Worm (Caenorhabditis elegans) whole organism, L4 larva: ENCODE measurements around the gene R02C2.1.
A peak's percentile ranks its signal among the peaks of the same experiment; 100 is the strongest.

Source experiments
- D1046.2 ChIP-seq: fragments of 200-800 bp; sonication (Bioruptor generic); IDR thresholded peaks from 2 replicates; pipeline ENCODE4 v1.3.6; 2022; ENCODE audit warnings: missing genetic modification characterization, missing compliant biosample characterization
- F26F4.8 ChIP-seq: fragments of 200-800 bp; sonication (Bioruptor generic); conservative IDR thresholded peaks from 2 replicates; pipeline ENCODE4 v1.3.6; 2022; ENCODE audit warnings: missing genetic modification characterization, missing compliant biosample characterization
- F37D6.2 ChIP-seq: sonication (generic microtip); optimal IDR thresholded peaks from 2 replicates; lab custom pipeline; 2016; ENCODE audit warnings: mild to moderate bottlenecking, missing genetic modification characterization, missing compliant biosample characterization
- ZK546.5 ChIP-seq, 2 experiments: sonication (generic microtip); optimal IDR thresholded peaks; 2 replicates each; lab custom pipeline; 2017; ENCODE audit warnings: missing biosample characterization in 2 of 2, missing genetic modification characterization in 2 of 2
- aha-1 ChIP-seq: fragments of 150-350 bp; peaks from one replicate; lab custom pipeline; 2014; ENCODE audit warnings: missing biosample characterization, missing genetic modification characterization
- ceh-32 ChIP-seq: sonication (generic microtip); optimal IDR thresholded peaks from 2 replicates; lab custom pipeline; 2016; ENCODE audit warnings: mild to moderate bottlenecking, missing genetic modification characterization, missing compliant biosample characterization; ENCODE audit not compliant: poor library complexity
- ceh-82 ChIP-seq: sonication (generic microtip); optimal IDR thresholded peaks from 2 replicates; lab custom pipeline; 2017; ENCODE audit warnings: missing biosample characterization, missing genetic modification characterization
- ces-1 ChIP-seq: fragments of 150-350 bp; sonication (generic microtip); optimal IDR thresholded peaks from 4 replicates; lab custom pipeline; 2014; ENCODE audit warnings: missing biosample characterization, missing genetic modification reagents, missing genetic modification characterization
- cey-2 ChIP-seq: sonication (generic microtip); optimal IDR thresholded peaks from 3 replicates; lab custom pipeline; 2017; ENCODE audit warnings: missing genetic modification characterization, mild to moderate bottlenecking, missing compliant biosample characterization, antibody characterized with exemption, borderline replicate concordance; ENCODE audit not compliant: insufficient read depth
- daf-16 ChIP-seq, 3 experiments: sonication (generic microtip); optimal IDR thresholded peaks; 2 replicates each; lab custom pipeline; 2016 to 2017; ENCODE audit warnings: missing genetic modification characterization in 3 of 3, missing genetic modification reagents in 3 of 3, mild to moderate bottlenecking in 2 of 3, missing compliant biosample characterization in 2 of 3, missing biosample characterization in 1 of 3, moderate library complexity in 1 of 3
- daf-19 ChIP-seq: fragments of 200-800 bp; sonication (Bioruptor generic); conservative IDR thresholded peaks from 2 replicates; pipeline ENCODE4 v1.3.6; 2022; ENCODE audit warnings: missing genetic modification characterization, missing compliant biosample characterization
- daf-8 ChIP-seq: fragments of 200-800 bp; sonication (Bioruptor generic); IDR thresholded peaks from 2 replicates; pipeline ENCODE4 v1.3.6; 2022; ENCODE audit warnings: missing genetic modification characterization, missing compliant biosample characterization
- duxl-1 ChIP-seq: sonication (generic microtip); optimal IDR thresholded peaks from 2 replicates; lab custom pipeline; 2016; ENCODE audit warnings: mild to moderate bottlenecking, missing genetic modification characterization, moderate library complexity, missing compliant biosample characterization; ENCODE audit not compliant: poor library complexity
- dve-1 ChIP-seq: sonication (generic microtip); optimal IDR thresholded peaks from 2 replicates; lab custom pipeline; 2017; ENCODE audit warnings: antibody characterized with exemption, mild to moderate bottlenecking, missing genetic modification characterization, missing compliant biosample characterization; ENCODE audit not compliant: insufficient read depth
- fkh-10 ChIP-seq: fragments of 150-350 bp; optimal IDR thresholded peaks from 2 replicates; lab custom pipeline; 2014; ENCODE audit warnings: missing biosample characterization, missing genetic modification reagents, missing genetic modification characterization
- lin-29 ChIP-seq: fragments of 200-800 bp; sonication (Bioruptor generic); IDR thresholded peaks from 2 replicates; pipeline ENCODE4 v1.3.6; 2022; ENCODE audit warnings: missing genetic modification reagents, missing genetic modification characterization, missing compliant biosample characterization
- lir-3 ChIP-seq: sonication (generic microtip); optimal IDR thresholded peaks from 2 replicates; lab custom pipeline; 2016; ENCODE audit warnings: mild to moderate bottlenecking, missing genetic modification characterization, missing compliant biosample characterization
- nhr-28 ChIP-seq: fragments of 150-350 bp; optimal IDR thresholded peaks from 2 replicates; lab custom pipeline; 2014; ENCODE audit warnings: missing biosample characterization, missing genetic modification characterization
- nhr-76 ChIP-seq: fragments of 150-350 bp; optimal IDR thresholded peaks from 2 replicates; lab custom pipeline; 2014; ENCODE audit warnings: missing biosample characterization, missing genetic modification characterization
- nhr-77 ChIP-seq: fragments of 150-350 bp; optimal IDR thresholded peaks from 2 replicates; lab custom pipeline; 2014; ENCODE audit warnings: missing biosample characterization, missing genetic modification characterization
- pha-4 ChIP-seq, 2 experiments: fragments of 150-350 bp in 1 of 2; fragments of 200-800 bp in 1 of 2; sonication (Bioruptor generic) in 1 of 2; IDR thresholded peaks in 1 of 2; optimal IDR thresholded peaks in 1 of 2; 2 replicates each; pipeline versions ENCODE4 v1.3.6 to Lab custom; 2014 to 2022; ENCODE audit warnings: missing genetic modification characterization in 2 of 2, missing genetic modification reagents in 2 of 2, missing biosample characterization in 1 of 2, missing compliant biosample characterization in 1 of 2
- php-3 ChIP-seq: fragments of 200-800 bp; sonication (Bioruptor generic); IDR thresholded peaks from 2 replicates; pipeline ENCODE4 v1.3.6; 2022; ENCODE audit warnings: missing genetic modification reagents, missing genetic modification characterization, missing compliant biosample characterization
- saeg-2 ChIP-seq: fragments of 200-800 bp; sonication (Bioruptor generic); IDR thresholded peaks from 2 replicates; pipeline ENCODE4 v1.3.6; 2022; ENCODE audit warnings: missing genetic modification reagents, missing genetic modification characterization, missing compliant biosample characterization
- spr-1 ChIP-seq: sonication (generic microtip); optimal IDR thresholded peaks from 2 replicates; lab custom pipeline; 2016; ENCODE audit warnings: mild to moderate bottlenecking, missing genetic modification characterization, missing compliant biosample characterization
- unc-62 ChIP-seq, 3 experiments: fragments of 150-350 bp in 1 of 3; sonication (generic microtip); optimal IDR thresholded peaks in 2 of 3; peaks in 1 of 3; 1 replicate in 1 of 3; 2 replicates in 2 of 3; lab custom pipeline; 2014 to 2017; ENCODE audit warnings: missing biosample characterization in 3 of 3, missing genetic modification characterization in 3 of 3, missing genetic modification reagents in 3 of 3, missing genotype in 1 of 3
- vab-7 ChIP-seq: fragments of 200-800 bp; sonication (Bioruptor generic); IDR thresholded peaks from 2 replicates; pipeline ENCODE4 v1.3.6; 2022; ENCODE audit warnings: missing genetic modification reagents, missing genetic modification characterization, missing compliant biosample characterization
- zag-1 ChIP-seq: fragments of 150-350 bp; optimal IDR thresholded peaks from 2 replicates; lab custom pipeline; 2014; ENCODE audit warnings: missing biosample characterization, missing genetic modification characterization
- zfp-3 ChIP-seq: fragments of 200-800 bp; sonication (Bioruptor generic); conservative IDR thresholded peaks from 2 replicates; pipeline ENCODE4 v1.3.6; 2022; ENCODE audit warnings: missing genetic modification reagents, missing genetic modification characterization, missing compliant biosample characterization

R02C2.1 gene

ce11 chrV:265062-265963, 27.3 kb upstream of the R02C2.1 start:
- TF ChIP-seq ZK546.5 (tag; optimal IDR thresholded peaks at IDR 0.05; lab: Kevin White, UChicago), result peak in 1 of 2 experiments; percentile 48
- TF ChIP-seq aha-1 (tag; lab: Kevin White, UChicago), result peak; percentile 24

- TF ChIP-seq ceh-32, result no peak
- no peak for TF ChIP-seq php-3 (GFP tag; lab: Robert Waterston, UW)
- peak; percentile 41 for TF ChIP-seq nhr-28 (tag; lab: Kevin White, UChicago)
- peak; percentile 12 for TF ChIP-seq nhr-77 (tag; lab: Kevin White, UChicago)
- TF ChIP-seq daf-16 (GFP tag; optimal IDR thresholded peaks at IDR 0.05; lab: Kevin White, UChicago), result no peak
- TF ChIP-seq daf-16 (tag; optimal IDR thresholded peaks at IDR 0.05; lab: Kevin White, UChicago), result peak; percentile 73
- TF ChIP-seq dve-1, result peak; percentile 37
- TF ChIP-seq ces-1, result no peak
- TF ChIP-seq daf-19 (GFP tag; lab: Robert Waterston, UW), result no peak
- TF ChIP-seq lir-3 (tag; lab: Kevin White, UChicago), result no peak
- no peak for TF ChIP-seq vab-7 (GFP tag; lab: Robert Waterston, UW)
- TF ChIP-seq pha-4 (GFP tag; IDR thresholded peaks at IDR 0.05; lab: Robert Waterston, UW), result 0 out of 2 replicates have a peak, but pooled peaks have one; percentile 10
- no peak for TF ChIP-seq pha-4 (tag; optimal IDR thresholded peaks at IDR 0.05; lab: Kevin White, UChicago)
- TF ChIP-seq, all 104 proteins: peak for 5
Measured at ce11 chrV:260334-260733, 22.3 kb upstream of the R02C2.1 start.

- TF ChIP-seq ceh-82 (tag; lab: Kevin White, UChicago), result no peak
- TF ChIP-seq lin-29, result no peak
- no peak for TF ChIP-seq zag-1 (tag; lab: Kevin White, UChicago)
- TF ChIP-seq vab-7 (GFP tag; lab: Robert Waterston, UW), result no peak
- TF ChIP-seq F26F4.8 (GFP tag; lab: Robert Waterston, UW), result no peak
- TF ChIP-seq nhr-76 (tag; lab: Kevin White, UChicago), result no peak
- TF ChIP-seq saeg-2, result no peak
- no peak for TF ChIP-seq dve-1
- no peak for TF ChIP-seq duxl-1 (tag; lab: Kevin White, UChicago)
Measured at ce11 chrV:258730-259129, 20.7 kb upstream of the R02C2.1 start, which contains the start of gene nhr-204. TSS of gene nhr-204 (minus strand) at chrV:258830.

ce11 chrV:254591-254990, 16.6 kb upstream of the R02C2.1 start, which contains the start of gene str-121:
TSS of gene str-121 (minus strand) at chrV:254691.
- TF ChIP-seq unc-62 (GFP tag; optimal IDR thresholded peaks at IDR 0.05 in 1 of 2; lab: Kevin White, UChicago), result peak in 1 of 2 experiments; percentile 0
- TF ChIP-seq unc-62 (tag; optimal IDR thresholded peaks at IDR 0.05; lab: Kevin White, UChicago), result no peak
- no peak for TF ChIP-seq daf-16 (GFP tag; optimal IDR thresholded peaks at IDR 0.05; lab: Kevin White, UChicago)
- TF ChIP-seq daf-16 (tag; optimal IDR thresholded peaks at IDR 0.05; lab: Kevin White, UChicago), result no peak

ce11 chrV:251652-252051, 13.7 kb upstream of the R02C2.1 start, which contains the start of gene oac-39:
TSS of gene oac-39 (minus strand) at chrV:251752.
- TF ChIP-seq cey-2 (tag; lab: Kevin White, UChicago) (no peak), daf-19 (GFP tag; lab: Robert Waterston, UW) (no peak), aha-1 (tag; lab: Kevin White, UChicago) (no peak), spr-1 (tag; lab: Kevin White, UChicago) (no peak), zfp-3 (GFP tag; lab: Robert Waterston, UW) (no peak), daf-8 (GFP tag; lab: Robert Waterston, UW) (no peak), D1046.2 (no peak), F37D6.2 (tag; lab: Kevin White, UChicago) (no peak), fkh-10 (GFP tag; lab: Kevin White, UChicago) (no peak)
- TF ChIP-seq, all 104 proteins: peak for 0
